Worm (Caenorhabditis elegans): ENCODE data around the gene lgg-2.

- no peak for TF ChIP-seq hlh-6 (tag; optimal IDR thresholded peaks at IDR 0.05)
- no peak for TF ChIP-seq hlh-15 (tag; optimal IDR thresholded peaks at IDR 0.05)
- TF ChIP-seq odd-2 (tag; optimal IDR thresholded peaks at IDR 0.05), result no peak
- TF ChIP-seq fax-1 (tag; optimal IDR thresholded peaks at IDR 0.05), result no peak
Observed at ce11 chrIV:10966359-10966758, 30.7 kb upstream of the lgg-2 start, which contains the start of the genes aqp-3 and Y69E1A.8.

Data from whole organism, late embryonic.